Fruit fly (Drosophila melanogaster): ENCODE measurements around the gene CG13299.

- TF ChIP-seq Vsx2 (GFP tag; optimal IDR thresholded peaks at IDR 0.05; ENCODE audit: partially characterized antibody) (no peak), woc (GFP tag; optimal IDR thresholded peaks at IDR 0.05) (no peak), brk (GFP tag; optimal IDR thresholded peaks at IDR 0.05) (no peak), tai (GFP tag; optimal IDR thresholded peaks at IDR 0.05) (no peak), OdsH (GFP tag; optimal IDR thresholded peaks at IDR 0.05) (no peak), usp (GFP tag; optimal IDR thresholded peaks at IDR 0.05) (no peak), CG9705 (GFP tag; optimal IDR thresholded peaks at IDR 0.05) (no peak), CG32264 (GFP tag; optimal IDR thresholded peaks at IDR 0.05) (no peak), Abd-B (GFP tag; optimal IDR thresholded peaks at IDR 0.05) (no peak), psq (GFP tag; optimal IDR thresholded peaks at IDR 0.05) (no peak), Dif (GFP tag; optimal IDR thresholded peaks at IDR 0.05; ENCODE audit: partially characterized antibody) (no peak), dsf (GFP tag; optimal IDR thresholded peaks at IDR 0.05; ENCODE audit: borderline replicate concordance) (no peak), Hr83 (GFP tag; optimal IDR thresholded peaks at IDR 0.05; ENCODE audit: poor library complexity, severe bottlenecking) (no peak)
These were observed 35.3 kb upstream of the CG13299 start for dm6 chr3L:6267509-6267908.

Data from whole organism, wandering third instar larva.